Fruit fly (Drosophila melanogaster) whole organism, embryonic: ENCODE results near the gene CG14995.

Experiments
- BEAF-32 ChIP-seq: fragments of 200-800 bp; sonication (Bioruptor generic); optimal IDR thresholded peaks from 3 replicates; lab custom pipeline; 2017; ENCODE audit warnings: missing biosample characterization, missing genetic modification characterization, mild to moderate bottlenecking, moderate library complexity, missing genetic modification reagents
- Bgb ChIP-seq: fragments of 200-800 bp; sonication (Bioruptor generic); IDR thresholded peaks from 2 replicates; pipeline ENCODE4 v1.3.6; 2022; ENCODE audit warnings: missing biosample characterization, missing genetic modification characterization; ENCODE audit not compliant: partially characterized antibody
- CG10543 ChIP-seq: fragments of 200-800 bp; sonication (Bioruptor generic); optimal IDR thresholded peaks from 3 replicates; lab custom pipeline; 2017; ENCODE audit warnings: missing biosample characterization, mild to moderate bottlenecking, missing genetic modification characterization, moderate library complexity
- CG12104 ChIP-seq: fragments of 200-800 bp; sonication (Bioruptor generic); optimal IDR thresholded peaks from 3 replicates; lab custom pipeline; 2016; ENCODE audit warnings: missing biosample characterization, missing genetic modification characterization
- CG12744 ChIP-seq: fragments of 200-800 bp; sonication (Bioruptor generic); optimal IDR thresholded peaks from 2 replicates; lab custom pipeline; 2016; ENCODE audit warnings: missing biosample characterization, missing genetic modification characterization
- CG13424 ChIP-seq: fragments of 200-800 bp; sonication (Bioruptor generic); optimal IDR thresholded peaks from 2 replicates; lab custom pipeline; 2019; ENCODE audit warnings: missing biosample characterization, mild to moderate bottlenecking, missing genetic modification characterization, moderate library complexity
- CG14050 ChIP-seq: fragments of 200-800 bp; sonication (Bioruptor generic); IDR thresholded peaks from 3 replicates; pipeline ENCODE4 v1.3.6; 2022; ENCODE audit warnings: missing biosample characterization, missing genetic modification characterization
- CG14965 ChIP-seq: fragments of 200-800 bp; sonication (Bioruptor generic); optimal IDR thresholded peaks from 2 replicates; lab custom pipeline; 2016; ENCODE audit warnings: missing biosample characterization, missing genetic modification characterization, borderline replicate concordance
- CG18619 ChIP-seq: fragments of 200-800 bp; sonication (Bioruptor generic); optimal IDR thresholded peaks from 3 replicates; lab custom pipeline; 2017; ENCODE audit warnings: missing biosample characterization, mild to moderate bottlenecking, missing genetic modification characterization
- CG2116 ChIP-seq: fragments of 200-800 bp; sonication (Bioruptor generic); optimal IDR thresholded peaks from 3 replicates; lab custom pipeline; 2018; ENCODE audit warnings: missing biosample characterization, mild to moderate bottlenecking, missing genetic modification characterization
- CG30020 ChIP-seq: fragments of 200-800 bp; optimal IDR thresholded peaks from 2 replicates; lab custom pipeline; 2019; ENCODE audit warnings: missing biosample characterization, mild to moderate bottlenecking, missing genetic modification characterization, moderate library complexity
- CG32772 ChIP-seq: fragments of 200-800 bp; sonication (Bioruptor generic); IDR thresholded peaks from 2 replicates; pipeline ENCODE4 v1.3.6; 2022; ENCODE audit warnings: missing biosample characterization, missing genetic modification characterization
- CG33213 ChIP-seq: fragments of 200-800 bp; sonication (Bioruptor generic); optimal IDR thresholded peaks from 3 replicates; lab custom pipeline; 2016; ENCODE audit warnings: missing biosample characterization, missing genetic modification characterization
- CG4328 ChIP-seq: fragments of 200-800 bp; sonication (Bioruptor generic); optimal IDR thresholded peaks from 3 replicates; lab custom pipeline; 2017; ENCODE audit warnings: missing biosample characterization, missing genetic modification reagents, missing genetic modification characterization
- CG43689 ChIP-seq: fragments of 200-800 bp; sonication (Bioruptor generic); IDR thresholded peaks from 2 replicates; pipeline ENCODE4 v1.3.6; 2022; ENCODE audit warnings: missing biosample characterization, missing genetic modification characterization
- CG7987 ChIP-seq: fragments of 200-800 bp; sonication (Bioruptor generic); optimal IDR thresholded peaks from 2 replicates; lab custom pipeline; 2018; ENCODE audit warnings: missing biosample characterization, mild to moderate bottlenecking, missing genetic modification characterization, moderate library complexity
- CG8388 ChIP-seq: fragments of 200-800 bp; sonication (Bioruptor generic); optimal IDR thresholded peaks from 2 replicates; lab custom pipeline; 2019; ENCODE audit warnings: missing biosample characterization, mild to moderate bottlenecking, missing genetic modification characterization, moderate library complexity
- CHES-1-like ChIP-seq: fragments of 200-800 bp; sonication (Bioruptor generic); optimal IDR thresholded peaks from 2 replicates; lab custom pipeline; 2016; ENCODE audit warnings: missing biosample characterization, missing genetic modification characterization
- CTCF ChIP-seq: fragments of 200-800 bp; sonication (Bioruptor generic); optimal IDR thresholded peaks from 2 replicates; lab custom pipeline; 2017; ENCODE audit warnings: missing biosample characterization, mild to moderate bottlenecking, missing genetic modification characterization, moderate library complexity
- HHEX ChIP-seq: fragments of 200-800 bp; sonication (Bioruptor generic); optimal IDR thresholded peaks from 3 replicates; lab custom pipeline; 2017; ENCODE audit warnings: missing biosample characterization, mild to moderate bottlenecking, missing genetic modification characterization, missing genetic modification reagents
- Meics ChIP-seq: fragments of 200-800 bp; sonication (Bioruptor generic); optimal IDR thresholded peaks from 2 replicates; lab custom pipeline; 2017; ENCODE audit warnings: missing biosample characterization, mild to moderate bottlenecking, missing genetic modification characterization
- Scr ChIP-seq: fragments of 200-800 bp; sonication (Bioruptor generic); IDR thresholded peaks from 2 replicates; pipeline ENCODE4 v1.3.6; 2022; ENCODE audit warnings: missing biosample characterization, missing genetic modification characterization; ENCODE audit not compliant: partially characterized antibody
- Side ChIP-seq: fragments of 200-800 bp; sonication (Bioruptor generic); optimal IDR thresholded peaks from 2 replicates; lab custom pipeline; 2016; ENCODE audit warnings: missing biosample characterization, missing genetic modification characterization
- Six4 ChIP-seq: fragments of 200-800 bp; sonication (Bioruptor generic); optimal IDR thresholded peaks from 2 replicates; lab custom pipeline; 2016; ENCODE audit warnings: missing biosample characterization, missing genetic modification characterization
- TFAM ChIP-seq: fragments of 200-800 bp; sonication (Bioruptor generic); optimal IDR thresholded peaks from 2 replicates; lab custom pipeline; 2017; ENCODE audit warnings: missing biosample characterization, missing genetic modification characterization, inconsistent platforms
- Trl ChIP-seq, 3 experiments: fragments of >200 bp in 2 of 3; fragments of 200-800 bp in 1 of 3; sonication (Bioruptor generic) in 1 of 3; optimal IDR thresholded peaks; 2 replicates in 1 of 3; 3 replicates in 2 of 3; lab custom pipeline; 2016 to 2017; ENCODE audit warnings: missing biosample characterization in 1 of 3, missing genetic modification characterization in 1 of 3
- YL-1 ChIP-seq: fragments of 200-800 bp; sonication (Bioruptor generic); optimal IDR thresholded peaks from 3 replicates; lab custom pipeline; 2017; ENCODE audit warnings: missing biosample characterization, mild to moderate bottlenecking, missing genetic modification characterization
- ase ChIP-seq: fragments of 200-800 bp; sonication (Bioruptor generic); IDR thresholded peaks from 3 replicates; pipeline ENCODE4 v1.3.6; 2022; ENCODE audit warnings: missing biosample characterization, missing genetic modification characterization
- ato ChIP-seq: fragments of 200-800 bp; sonication (Bioruptor generic); IDR thresholded peaks from 2 replicates; pipeline ENCODE4 v1.3.6; 2022; ENCODE audit warnings: missing biosample characterization, missing genetic modification characterization; ENCODE audit not compliant: partially characterized antibody
- bigmax ChIP-seq: fragments of 200-800 bp; sonication (Bioruptor generic); optimal IDR thresholded peaks from 2 replicates; lab custom pipeline; 2018; ENCODE audit warnings: missing biosample characterization, mild to moderate bottlenecking, missing genetic modification characterization
- br ChIP-seq: fragments of >200 bp; optimal IDR thresholded peaks from 2 replicates; lab custom pipeline; 2017
- cad ChIP-seq: fragments of >200 bp; optimal IDR thresholded peaks from 2 replicates; lab custom pipeline; 2017; ENCODE audit warnings: missing biosample characterization, missing genetic modification characterization
- chinmo ChIP-seq: fragments of 200-800 bp; sonication (Bioruptor generic); IDR thresholded peaks from 4 replicates; pipeline ENCODE4 v1.3.6; 2022; ENCODE audit warnings: missing biosample characterization, missing genetic modification characterization; ENCODE audit not compliant: partially characterized antibody
- dmrt99B ChIP-seq: fragments of 200-800 bp; sonication (Bioruptor generic); optimal IDR thresholded peaks from 2 replicates; lab custom pipeline; 2018; ENCODE audit warnings: missing biosample characterization, mild to moderate bottlenecking, missing genetic modification characterization, moderate library complexity
- dpn ChIP-seq, 2 experiments: fragments of 200-800 bp; sonication (Bioruptor generic); optimal IDR thresholded peaks; 3 replicates each; lab custom pipeline; 2016; ENCODE audit warnings: missing biosample characterization in 2 of 2, missing genetic modification characterization in 2 of 2
- gcm ChIP-seq: fragments of 200-800 bp; sonication (Bioruptor generic); optimal IDR thresholded peaks from 2 replicates; lab custom pipeline; 2019; ENCODE audit warnings: missing biosample characterization, mild to moderate bottlenecking, missing genetic modification characterization, moderate library complexity
- gfzf ChIP-seq: fragments of 200-800 bp; sonication (Bioruptor generic); optimal IDR thresholded peaks from 2 replicates; lab custom pipeline; 2016; ENCODE audit warnings: missing biosample characterization, mild to moderate bottlenecking, missing genetic modification characterization, moderate library complexity
- gt ChIP-seq: fragments of 200-800 bp; sonication (Bioruptor generic); IDR thresholded peaks from 2 replicates; pipeline ENCODE4 v1.3.6; 2022; ENCODE audit warnings: missing biosample characterization, missing genetic modification characterization
- jing ChIP-seq: fragments of 200-800 bp; sonication (Bioruptor generic); optimal IDR thresholded peaks from 2 replicates; lab custom pipeline; 2018; ENCODE audit warnings: missing biosample characterization, mild to moderate bottlenecking, missing genetic modification characterization
- kah ChIP-seq: fragments of 200-800 bp; sonication (Bioruptor generic); optimal IDR thresholded peaks from 2 replicates; lab custom pipeline; 2018; ENCODE audit warnings: missing biosample characterization, mild to moderate bottlenecking, missing genetic modification characterization
- lbe ChIP-seq: fragments of 200-800 bp; sonication (Bioruptor generic); optimal IDR thresholded peaks from 2 replicates; lab custom pipeline; 2016; ENCODE audit warnings: missing biosample characterization, mild to moderate bottlenecking, missing genetic modification characterization
- lilli ChIP-seq: fragments of 200-800 bp; sonication (Bioruptor generic); optimal IDR thresholded peaks from 3 replicates; lab custom pipeline; 2016; ENCODE audit warnings: missing biosample characterization, missing genetic modification characterization
- lov ChIP-seq, 2 experiments: fragments of 200-800 bp in 1 of 2; fragments of >200 bp in 1 of 2; sonication (Bioruptor generic) in 1 of 2; IDR thresholded peaks in 1 of 2; optimal IDR thresholded peaks in 1 of 2; 2 replicates in 1 of 2; 3 replicates in 1 of 2; pipeline versions ENCODE4 v1.3.6 to Lab custom; 2017 to 2022; ENCODE audit warnings: missing biosample characterization in 1 of 2, missing genetic modification characterization in 1 of 2
- pnt ChIP-seq: fragments of 200-800 bp; sonication (Bioruptor generic); optimal IDR thresholded peaks from 3 replicates; lab custom pipeline; 2016; ENCODE audit warnings: missing biosample characterization, missing genetic modification characterization
- psq ChIP-seq: fragments of 200-800 bp; sonication (Bioruptor generic); optimal IDR thresholded peaks from 2 replicates; lab custom pipeline; 2017; ENCODE audit warnings: missing biosample characterization, missing genetic modification characterization
- salm ChIP-seq: fragments of 200-800 bp; sonication (Bioruptor generic); optimal IDR thresholded peaks from 2 replicates; lab custom pipeline; 2018; ENCODE audit warnings: missing biosample characterization, mild to moderate bottlenecking, missing genetic modification characterization
- so ChIP-seq: fragments of 200-800 bp; sonication (Bioruptor generic); IDR thresholded peaks from 3 replicates; pipeline ENCODE4 v1.3.6; 2022; ENCODE audit warnings: missing biosample characterization, missing genetic modification characterization
- tup ChIP-seq: fragments of 200-800 bp; sonication (Bioruptor generic); optimal IDR thresholded peaks from 2 replicates; lab custom pipeline; 2016; ENCODE audit warnings: missing biosample characterization, mild to moderate bottlenecking, missing genetic modification characterization, moderate library complexity
- tx ChIP-seq: fragments of 200-800 bp; sonication (Bioruptor generic); optimal IDR thresholded peaks from 2 replicates; lab custom pipeline; 2016; ENCODE audit warnings: missing biosample characterization, missing genetic modification characterization

CG14995 gene

dm6 chr3L:4138804-4139521, 35.9 kb upstream of the CG14995 start, which contains the start of the genes Rop and Ras64B (continued):
- no peak for TF ChIP-seq gt
- TF ChIP-seq CG14965 (GFP tag; lab: Kevin White, UChicago) = no peak
- TF ChIP-seq BEAF-32 = peak; percentile 98
- no peak for TF ChIP-seq ase (GFP tag; lab: Robert Waterston, UW)
- TF ChIP-seq CG30020 (tag; lab: Kevin White, UChicago) = peak; percentile 27
- no peak for TF ChIP-seq br (lab: Kevin White, UChicago)
- no peak for TF ChIP-seq dmrt99B
- 0 out of 4 replicates have a peak, but pooled peaks have one; percentile 63 for TF ChIP-seq chinmo (GFP tag; lab: Robert Waterston, UW)
- no peak for TF ChIP-seq salm (tag; lab: Kevin White, UChicago)
- TF ChIP-seq bigmax (GFP tag; lab: Kevin White, UChicago) = no peak
- TF ChIP-seq gcm = peak; percentile 36
- peak; percentile 78 for TF ChIP-seq CG33213 (GFP tag; lab: Kevin White, UChicago)
- peak; percentile 97 for TF ChIP-seq gfzf (GFP tag; lab: Kevin White, UChicago)
- TF ChIP-seq CHES-1-like (GFP tag; lab: Kevin White, UChicago) = peak; percentile 75
- no peak for TF ChIP-seq lbe (GFP tag; lab: Kevin White, UChicago)
- peak; percentile 29 for TF ChIP-seq CTCF (GFP tag; lab: Kevin White, UChicago)
- no peak for TF ChIP-seq tx
- TF ChIP-seq jing (GFP tag; lab: Kevin White, UChicago) = no peak
- TF ChIP-seq CG13424 = no peak
- TF ChIP-seq Scr (GFP tag; lab: Robert Waterston, UW) = peak; percentile 85
- TF ChIP-seq CG14050 (GFP tag; lab: Robert Waterston, UW) = no peak
- no peak for TF ChIP-seq cad (GFP tag; lab: Kevin White, UChicago)
- TF ChIP-seq TFAM (GFP tag; lab: Kevin White, UChicago) = no peak
- no peak for TF ChIP-seq CG12104 (GFP tag; lab: Kevin White, UChicago)
- no peak for TF ChIP-seq Six4 (GFP tag; lab: Kevin White, UChicago)
- peak; percentile 99 for TF ChIP-seq YL-1 (GFP tag; lab: Kevin White, UChicago)
- no peak for TF ChIP-seq CG12744
- TF ChIP-seq CG7987 (GFP tag; lab: Kevin White, UChicago) = peak; percentile 32
- TF ChIP-seq tup = no peak
- peak; percentile 36; the same call in 1 of the 3 replicates for TF ChIP-seq so (GFP tag; lab: Robert Waterston, UW)
- TF ChIP-seq CG8388 (GFP tag; lab: Kevin White, UChicago) = no peak
- TF ChIP-seq Meics (GFP tag; lab: Kevin White, UChicago) = peak; percentile 31
- TF ChIP-seq CG4328 = no peak
- TF ChIP-seq CG18619 (GFP tag; lab: Kevin White, UChicago) = no peak
- no peak for TF ChIP-seq kah (GFP tag; lab: Kevin White, UChicago)
- peak; percentile 66 for TF ChIP-seq ato (GFP tag; lab: Robert Waterston, UW)
- TF ChIP-seq CG43689 = no peak
- TF ChIP-seq Side = no peak
- no peak; the same call in 1 of the 2 replicates for TF ChIP-seq CG32772 (GFP tag; lab: Robert Waterston, UW)
- peak; percentile 38 for TF ChIP-seq HHEX (GFP tag; lab: Kevin White, UChicago)
- TF ChIP-seq Bgb (GFP tag; lab: Robert Waterston, UW) = peak; percentile 89
- peak; percentile 63 for TF ChIP-seq CG10543 (GFP tag; lab: Kevin White, UChicago)
- no peak for TF ChIP-seq pnt (GFP tag; lab: Kevin White, UChicago)
- TF ChIP-seq dpn (GFP tag; optimal IDR thresholded peaks at IDR 0.05; lab: Kevin White, UChicago) = peak in 1 of 2 experiments; percentile 21
- TF ChIP-seq lov (optimal IDR thresholded peaks at IDR 0.05; lab: Kevin White, UChicago) = no peak
- no peak for TF ChIP-seq lov (GFP tag; IDR thresholded peaks at IDR 0.05; lab: Robert Waterston, UW)
- peak; percentile 58 for TF ChIP-seq CG2116 (GFP tag; lab: Kevin White, UChicago)
- TF ChIP-seq psq (GFP tag; lab: Kevin White, UChicago) = no peak
- TF ChIP-seq lilli (GFP tag; lab: Kevin White, UChicago) = peak; percentile 46
- TF ChIP-seq Trl (optimal IDR thresholded peaks at IDR 0.05; lab: Kevin White, UChicago) = no peak
- peak; percentile 10 for TF ChIP-seq Trl (GFP tag; optimal IDR thresholded peaks at IDR 0.05; lab: Kevin White, UChicago)
